Fruit fly (Drosophila melanogaster) whole organism: Measurements from ENCODE around the gene Las.

Experiments
- CG8478 ChIP-seq: fragments of >200 bp; optimal IDR thresholded peaks from 2 replicates; lab custom pipeline; 2018; ENCODE audit warnings: inconsistent platforms
- Dll ChIP-seq: fragments of >200 bp; optimal IDR thresholded peaks from 2 replicates; lab custom pipeline; 2017

DNA sequence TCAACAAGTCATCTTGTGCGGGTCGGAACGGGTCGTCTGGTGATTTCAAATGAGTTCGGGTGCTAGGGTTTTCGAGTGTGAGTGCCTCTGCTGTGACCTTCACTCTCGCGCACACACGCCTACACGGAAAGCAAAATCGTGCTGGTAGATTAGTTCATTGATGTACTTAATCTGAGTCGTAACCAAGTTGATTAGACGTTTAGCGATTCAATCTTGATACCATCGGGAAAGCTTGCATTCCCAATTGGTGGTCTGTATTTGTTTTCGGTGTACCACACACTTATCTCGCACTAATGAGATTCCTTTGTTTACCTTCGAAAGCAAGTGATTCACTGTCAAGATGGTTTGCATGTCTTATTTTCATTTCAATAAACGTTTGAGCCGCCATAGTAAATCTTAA is 43.2 kb downstream of the Las start:
- TF ChIP-seq Dll (lab: Kevin White, UChicago) (no peak), CG8478 (lab: Kevin White, UChicago) (no peak)
